Worm (Caenorhabditis elegans) whole organism, L4 larva: ENCODE data around the gene sftb-1.
A peak's percentile ranks its signal among the peaks of the same experiment; 100 is the strongest.

Experiments used
- ama-1 ChIP-seq: fragments of 150-350 bp; optimal IDR thresholded peaks from 2 replicates; lab custom pipeline; 2014; ENCODE audit warnings: inconsistent platforms, mixed read lengths
- egl-43 ChIP-seq: fragments of 200-800 bp; sonication (Bioruptor generic); IDR thresholded peaks from 2 replicates; pipeline ENCODE4 v1.3.6; 2022; ENCODE audit warnings: missing genetic modification reagents, missing genetic modification characterization, missing compliant biosample characterization
- lin-39 ChIP-seq: fragments of 150-350 bp; optimal IDR thresholded peaks from 2 replicates; lab custom pipeline; 2014; ENCODE audit warnings: missing biosample characterization, missing genetic modification reagents, missing genetic modification characterization
- nhr-11 ChIP-seq: fragments of 150-350 bp; optimal IDR thresholded peaks from 2 replicates; lab custom pipeline; 2014; ENCODE audit warnings: missing biosample characterization, missing genetic modification characterization
- unc-39 ChIP-seq: sonication (generic microtip); optimal IDR thresholded peaks from 2 replicates; lab custom pipeline; 2017; ENCODE audit warnings: missing biosample characterization, missing genetic modification characterization
- ztf-7 ChIP-seq: fragments of 150-350 bp; optimal IDR thresholded peaks from 2 replicates; lab custom pipeline; 2014; ENCODE audit warnings: missing biosample characterization, missing genetic modification characterization

Gene sftb-1

DNA sequence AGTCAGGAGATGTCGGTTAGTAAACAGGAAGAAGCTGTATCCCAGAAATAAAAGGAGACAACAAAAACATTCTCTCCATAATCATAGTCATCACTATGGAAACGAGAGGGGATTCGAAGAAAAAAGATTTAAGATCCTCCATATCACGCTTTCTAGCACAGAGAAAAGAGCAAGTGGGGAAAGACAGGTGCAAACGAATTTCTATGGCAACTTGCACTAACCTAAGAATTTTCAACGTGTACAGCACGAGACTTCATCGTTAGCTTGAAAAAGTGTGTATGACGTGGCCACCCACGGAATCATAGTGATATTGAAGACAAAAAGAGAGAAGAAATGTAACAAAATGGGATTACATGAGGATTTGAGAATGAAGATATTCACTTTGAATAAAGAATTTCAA lies 48.2 kb downstream of the sftb-1 start:
- TF ChIP-seq nhr-11 (tag; lab: Kevin White, UChicago) (peak; percentile 50), egl-43 (GFP tag; lab: Robert Waterston, UW) (no peak), unc-39 (tag; lab: Kevin White, UChicago) (no peak), ztf-7 (tag; lab: Kevin White, UChicago) (no peak), lin-39 (no peak), ama-1 (lab: Kevin White, UChicago) (no peak)
